Fruit fly (Drosophila melanogaster) whole organism, wandering third instar larva: ENCODE measurements around the gene CG15530.

Source experiments
- Dfd ChIP-seq: fragments of >200 bp; optimal IDR thresholded peaks from 2 replicates; lab custom pipeline; 2017; ENCODE audit warnings: missing biosample characterization, missing genetic modification characterization
- Hr83 ChIP-seq: fragments of 200-300 bp; sonication (Bioruptor generic); optimal IDR thresholded peaks from 2 replicates; lab custom pipeline; 2016; ENCODE audit warnings: missing biosample characterization, mild to moderate bottlenecking, missing genetic modification characterization, moderate library complexity; ENCODE audit not compliant: poor library complexity, severe bottlenecking
- Jra ChIP-seq: sonication (Bioruptor generic); optimal IDR thresholded peaks from 2 replicates; lab custom pipeline; 2016; ENCODE audit warnings: missing biosample characterization, missing genetic modification characterization
- h ChIP-seq: fragments of 200-800 bp; sonication (Bioruptor generic); optimal IDR thresholded peaks from 3 replicates; lab custom pipeline; 2016; ENCODE audit warnings: missing biosample characterization, mild to moderate bottlenecking, missing genetic modification characterization
- lola ChIP-seq: fragments of >200 bp; optimal IDR thresholded peaks from 2 replicates; lab custom pipeline; 2017; ENCODE audit warnings: missing biosample characterization, missing genetic modification characterization
- pan ChIP-seq: fragments of >200 bp; optimal IDR thresholded peaks from 2 replicates; lab custom pipeline; 2017
- sage ChIP-seq: fragments of 200-800 bp; sonication (Bioruptor generic); optimal IDR thresholded peaks from 2 replicates; lab custom pipeline; 2016; ENCODE audit warnings: missing biosample characterization, mild to moderate bottlenecking, missing genetic modification characterization

DNA sequence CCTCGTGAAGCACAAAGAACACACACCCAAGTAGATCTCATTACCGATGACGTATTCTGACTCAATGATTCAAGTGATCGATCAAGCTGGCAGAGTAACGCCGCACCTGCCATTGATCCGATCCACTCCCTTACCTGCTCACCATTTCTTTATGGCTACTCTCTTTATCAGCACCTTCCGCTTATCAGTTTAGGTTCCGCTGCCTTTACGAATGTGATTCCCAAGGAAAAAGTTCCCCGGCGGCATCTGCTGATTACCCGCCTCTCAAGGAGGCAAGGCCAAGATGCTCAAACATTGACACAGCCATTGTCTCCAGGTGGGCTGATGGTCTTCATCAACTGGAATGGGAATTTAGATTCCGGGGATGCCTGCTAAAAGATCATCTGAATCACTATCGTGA is 37.3 kb downstream of the CG15530 start:
- TF ChIP-seq sage (no peak), h (GFP tag; lab: Kevin White, UChicago) (no peak), lola (no peak), Jra (GFP tag; lab: Kevin White, UChicago) (no peak), pan (lab: Kevin White, UChicago) (no peak), Dfd (GFP tag; lab: Kevin White, UChicago) (no peak), Hr83 (GFP tag; lab: Kevin White, UChicago) (no peak)
